Fruit fly (Drosophila melanogaster) whole organism, pupa: Measurements from ENCODE around the gene dimm.

Experiments used
- CG17806 ChIP-seq: fragments of 200-800 bp; sonication (Bioruptor generic); optimal IDR thresholded peaks from 2 replicates; lab custom pipeline; 2018; ENCODE audit warnings: missing biosample characterization, mild to moderate bottlenecking, missing genetic modification characterization, moderate library complexity
- CG4496 ChIP-seq: fragments of 200-800 bp; sonication (Bioruptor generic); IDR thresholded peaks from 3 replicates; pipeline ENCODE4 v1.3.6; 2022; ENCODE audit warnings: missing biosample characterization, missing genetic modification characterization
- CG8159 ChIP-seq: fragments of 200-800 bp; sonication (Bioruptor generic); optimal IDR thresholded peaks from 3 replicates; lab custom pipeline; 2018; ENCODE audit warnings: missing biosample characterization, mild to moderate bottlenecking, missing genetic modification characterization, moderate library complexity
- CG9948 ChIP-seq: fragments of 200-800 bp; sonication (Bioruptor generic); optimal IDR thresholded peaks from 2 replicates; lab custom pipeline; 2018; ENCODE audit warnings: missing biosample characterization, mild to moderate bottlenecking, missing genetic modification characterization, moderate library complexity
- EcR ChIP-seq: fragments of 200-800 bp; sonication (Bioruptor generic); optimal IDR thresholded peaks from 3 replicates; lab custom pipeline; 2019; ENCODE audit warnings: missing biosample characterization, missing genetic modification characterization, mild to moderate bottlenecking, moderate library complexity, missing genetic modification reagents
- Ets98B ChIP-seq: fragments of 200-800 bp; sonication (Bioruptor generic); IDR thresholded peaks from 2 replicates; pipeline ENCODE4 v1.3.6; 2022; ENCODE audit warnings: missing biosample characterization, missing genetic modification characterization
- fd96Ca ChIP-seq: fragments of 200-800 bp; sonication (Bioruptor generic); IDR thresholded peaks from 3 replicates; pipeline ENCODE4 v1.3.6; 2022; ENCODE audit warnings: missing biosample characterization, missing genetic modification characterization
- rn ChIP-seq: fragments of 200-800 bp; sonication (Bioruptor generic); IDR thresholded peaks from 2 replicates; pipeline ENCODE4 v1.3.6; 2022; ENCODE audit warnings: missing biosample characterization, missing genetic modification characterization

- TF ChIP-seq EcR (GFP tag; lab: Kevin White, UChicago) (no peak), Ets98B (GFP tag; lab: Robert Waterston, UW) (no peak), CG8159 (tag; lab: Kevin White, UChicago) (no peak), CG9948 (tag; lab: Kevin White, UChicago) (no peak), CG4496 (no peak), fd96Ca (GFP tag; lab: Robert Waterston, UW) (no peak), CG17806 (tag; lab: Kevin White, UChicago) (no peak), rn (GFP tag; lab: Robert Waterston, UW) (no peak)
These were observed 29.5 kb upstream of the dimm start for dm6 chr2L:21302064-21302463.
